Fruit fly (Drosophila melanogaster) whole organism, embryonic: ENCODE data around the gene Hnf4.

ENCODE experiments used
- Aef1 ChIP-seq: fragments of 200-800 bp; sonication (Bioruptor generic); IDR thresholded peaks from 3 replicates; pipeline ENCODE4 v1.3.6; 2022; ENCODE audit warnings: missing biosample characterization, missing genetic modification characterization
- Antp ChIP-seq: fragments of 200-800 bp; sonication (Bioruptor generic); optimal IDR thresholded peaks from 3 replicates; lab custom pipeline; 2016; ENCODE audit warnings: missing biosample characterization, missing genetic modification characterization
- CG10147 ChIP-seq: fragments of 200-800 bp; sonication (Bioruptor generic); optimal IDR thresholded peaks from 2 replicates; lab custom pipeline; 2019; ENCODE audit warnings: missing biosample characterization, mild to moderate bottlenecking, missing genetic modification characterization, moderate library complexity
- CG11456 ChIP-seq: fragments of 200-800 bp; sonication (Bioruptor generic); IDR thresholded peaks from 3 replicates; pipeline ENCODE4 v1.3.6; 2022; ENCODE audit warnings: missing biosample characterization, missing genetic modification characterization
- CG12942 ChIP-seq: fragments of 200-800 bp; sonication (Bioruptor generic); optimal IDR thresholded peaks from 3 replicates; lab custom pipeline; 2016; ENCODE audit warnings: missing biosample characterization, missing genetic modification characterization
- CG14441 ChIP-seq: fragments of 200-800 bp; sonication (Bioruptor generic); IDR thresholded peaks from 2 replicates; pipeline ENCODE4 v1.3.6; 2022; ENCODE audit warnings: missing biosample characterization, missing genetic modification characterization
- CG16779 ChIP-seq: fragments of 200-800 bp; sonication (Bioruptor generic); IDR thresholded peaks from 2 replicates; pipeline ENCODE4 v1.3.6; 2022; ENCODE audit warnings: missing biosample characterization, missing genetic modification characterization
- CG17802 ChIP-seq: fragments of 200-800 bp; sonication (Bioruptor generic); optimal IDR thresholded peaks from 2 replicates; lab custom pipeline; 2018; ENCODE audit warnings: missing biosample characterization, mild to moderate bottlenecking, missing genetic modification characterization, moderate library complexity
- CG1792 ChIP-seq: fragments of 200-800 bp; sonication (Bioruptor generic); optimal IDR thresholded peaks from 2 replicates; lab custom pipeline; 2016; ENCODE audit warnings: missing biosample characterization, missing genetic modification characterization
- CG2129 ChIP-seq: fragments of 200-800 bp; sonication (Bioruptor generic); IDR thresholded peaks from 2 replicates; pipeline ENCODE4 v1.3.6; 2022; ENCODE audit warnings: missing biosample characterization, missing genetic modification characterization; ENCODE audit not compliant: partially characterized antibody
- CG32772 ChIP-seq: fragments of 200-800 bp; sonication (Bioruptor generic); IDR thresholded peaks from 2 replicates; pipeline ENCODE4 v1.3.6; 2022; ENCODE audit warnings: missing biosample characterization, missing genetic modification characterization
- CG3847 ChIP-seq: fragments of 200-800 bp; sonication (Bioruptor generic); IDR thresholded peaks from 2 replicates; pipeline ENCODE4 v1.3.6; 2022; ENCODE audit warnings: missing biosample characterization, missing genetic modification characterization
- CG4707 ChIP-seq: fragments of 200-800 bp; sonication (Bioruptor generic); optimal IDR thresholded peaks from 2 replicates; lab custom pipeline; 2018; ENCODE audit warnings: missing biosample characterization, mild to moderate bottlenecking, missing genetic modification characterization, moderate library complexity
- CG4730 ChIP-seq: fragments of 200-800 bp; sonication (Bioruptor generic); IDR thresholded peaks from 2 replicates; pipeline ENCODE4 v1.3.6; 2022; ENCODE audit warnings: missing biosample characterization, missing genetic modification characterization
- CG6175 ChIP-seq: fragments of 200-800 bp; sonication (Bioruptor generic); IDR thresholded peaks from 3 replicates; pipeline ENCODE4 v1.3.6; 2022; ENCODE audit warnings: missing biosample characterization, missing genetic modification characterization
- CG6254 ChIP-seq: fragments of 200-800 bp; sonication (Bioruptor generic); optimal IDR thresholded peaks from 3 replicates; lab custom pipeline; 2017; ENCODE audit warnings: mild to moderate bottlenecking, missing biosample characterization, missing genetic modification reagents, missing genetic modification characterization
- CG6813 ChIP-seq: fragments of 200-800 bp; sonication (Bioruptor generic); optimal IDR thresholded peaks from 2 replicates; lab custom pipeline; 2017; ENCODE audit warnings: missing biosample characterization, missing genetic modification characterization, mild to moderate bottlenecking, moderate library complexity, missing genetic modification reagents
- CG7745 ChIP-seq: fragments of 200-800 bp; sonication (Bioruptor generic); optimal IDR thresholded peaks from 2 replicates; lab custom pipeline; 2018; ENCODE audit warnings: missing biosample characterization, mild to moderate bottlenecking, missing genetic modification characterization, moderate library complexity
- CG7786 ChIP-seq: fragments of 200-800 bp; sonication (Bioruptor generic); optimal IDR thresholded peaks from 2 replicates; lab custom pipeline; 2016; ENCODE audit warnings: missing biosample characterization, missing genetic modification characterization
- CG9215 ChIP-seq: fragments of 200-800 bp; sonication (Bioruptor generic); IDR thresholded peaks from 2 replicates; pipeline ENCODE4 v1.3.6; 2022; ENCODE audit warnings: missing biosample characterization, missing genetic modification characterization
- Elba2 ChIP-seq: fragments of 200-800 bp; sonication (Bioruptor generic); optimal IDR thresholded peaks from 3 replicates; lab custom pipeline; 2016; ENCODE audit warnings: missing biosample characterization, missing genetic modification characterization
- Hand ChIP-seq: fragments of 200-800 bp; sonication (Bioruptor generic); optimal IDR thresholded peaks from 2 replicates; lab custom pipeline; 2017; ENCODE audit warnings: mild to moderate bottlenecking, missing biosample characterization, missing genetic modification reagents, missing genetic modification characterization
- Hey ChIP-seq: fragments of 200-800 bp; sonication (Bioruptor generic); optimal IDR thresholded peaks from 3 replicates; lab custom pipeline; 2018; ENCODE audit warnings: missing biosample characterization, mild to moderate bottlenecking, missing genetic modification characterization
- NFAT ChIP-seq: fragments of 200-800 bp; sonication (Bioruptor generic); IDR thresholded peaks from 2 replicates; pipeline ENCODE4 v1.3.6; 2022; ENCODE audit warnings: missing biosample characterization, missing genetic modification characterization
- Oaz ChIP-seq: fragments of 200-800 bp; sonication (Bioruptor generic); IDR thresholded peaks from 2 replicates; pipeline ENCODE4 v1.3.6; 2022; ENCODE audit warnings: missing biosample characterization, missing genetic modification characterization
- ato ChIP-seq: fragments of 200-800 bp; sonication (Bioruptor generic); IDR thresholded peaks from 2 replicates; pipeline ENCODE4 v1.3.6; 2022; ENCODE audit warnings: missing biosample characterization, missing genetic modification characterization; ENCODE audit not compliant: partially characterized antibody
- bcd ChIP-seq: fragments of 200-800 bp; sonication (Bioruptor generic); optimal IDR thresholded peaks from 2 replicates; lab custom pipeline; 2017; ENCODE audit warnings: missing biosample characterization, mild to moderate bottlenecking, missing genetic modification characterization
- cas ChIP-seq: fragments of 200-800 bp; sonication (Bioruptor generic); IDR thresholded peaks from 2 replicates; pipeline ENCODE4 v1.3.6; 2022; ENCODE audit warnings: missing biosample characterization, missing genetic modification characterization
- chif ChIP-seq, 2 experiments: fragments of 200-800 bp; sonication (Bioruptor generic); optimal IDR thresholded peaks; 3 replicates each; lab custom pipeline; 2016; ENCODE audit warnings: missing biosample characterization in 2 of 2, missing genetic modification characterization in 2 of 2
- crol ChIP-seq: fragments of 200-800 bp; sonication (Bioruptor generic); IDR thresholded peaks from 2 replicates; pipeline ENCODE4 v1.3.6; 2022; ENCODE audit warnings: missing biosample characterization, missing genetic modification characterization
- dimm ChIP-seq: fragments of 200-800 bp; sonication (Bioruptor generic); IDR thresholded peaks from 2 replicates; pipeline ENCODE4 v1.3.6; 2022; ENCODE audit warnings: missing biosample characterization, missing genetic modification characterization
- disco-r ChIP-seq: fragments of 200-800 bp; sonication (Bioruptor generic); optimal IDR thresholded peaks from 2 replicates; lab custom pipeline; 2016; ENCODE audit warnings: missing biosample characterization, missing genetic modification characterization
- dm ChIP-seq: fragments of 200-800 bp; sonication (Bioruptor generic); optimal IDR thresholded peaks from 3 replicates; lab custom pipeline; 2016; ENCODE audit warnings: missing biosample characterization, missing genetic modification characterization
- dysf ChIP-seq: fragments of 200-800 bp; sonication (Bioruptor generic); IDR thresholded peaks from 3 replicates; pipeline ENCODE4 v1.3.6; 2022; ENCODE audit warnings: missing biosample characterization, missing genetic modification characterization
- ems ChIP-seq: fragments of 200-800 bp; sonication (Bioruptor generic); optimal IDR thresholded peaks from 3 replicates; lab custom pipeline; 2016; ENCODE audit warnings: missing biosample characterization, missing genetic modification characterization
- fd64A ChIP-seq: fragments of 200-800 bp; sonication (Bioruptor generic); optimal IDR thresholded peaks from 3 replicates; lab custom pipeline; 2018; ENCODE audit warnings: missing biosample characterization, mild to moderate bottlenecking, missing genetic modification characterization
- her ChIP-seq: fragments of 200-800 bp; sonication (Bioruptor generic); optimal IDR thresholded peaks from 2 replicates; lab custom pipeline; 2016; ENCODE audit warnings: missing biosample characterization, missing genetic modification characterization
- ken ChIP-seq: fragments of 200-800 bp; sonication (Bioruptor generic); IDR thresholded peaks from 3 replicates; pipeline ENCODE4 v1.3.6; 2022; ENCODE audit warnings: missing biosample characterization, missing genetic modification characterization
- lab ChIP-seq: fragments of 200-800 bp; sonication (Bioruptor generic); optimal IDR thresholded peaks from 3 replicates; lab custom pipeline; 2017; ENCODE audit warnings: missing biosample characterization, missing genetic modification characterization, mild to moderate bottlenecking, moderate library complexity, missing genetic modification reagents
- mam ChIP-seq: fragments of 200-800 bp; sonication (Bioruptor generic); optimal IDR thresholded peaks from 3 replicates; lab custom pipeline; 2016; ENCODE audit warnings: missing biosample characterization, missing genetic modification characterization
- pb ChIP-seq: fragments of 200-800 bp; sonication (Bioruptor generic); optimal IDR thresholded peaks from 3 replicates; lab custom pipeline; 2016; ENCODE audit warnings: missing biosample characterization, missing genetic modification characterization
- peb ChIP-seq: fragments of 200-800 bp; sonication (Bioruptor generic); IDR thresholded peaks from 2 replicates; pipeline ENCODE4 v1.3.6; 2022; ENCODE audit warnings: missing biosample characterization, missing genetic modification characterization
- pita ChIP-seq: fragments of 200-800 bp; sonication (Bioruptor generic); optimal IDR thresholded peaks from 2 replicates; lab custom pipeline; 2017; ENCODE audit warnings: missing biosample characterization, mild to moderate bottlenecking, missing genetic modification characterization
- pros ChIP-seq: fragments of 200-800 bp; sonication (Bioruptor generic); optimal IDR thresholded peaks from 3 replicates; lab custom pipeline; 2019; ENCODE audit warnings: missing biosample characterization, mild to moderate bottlenecking, missing genetic modification characterization, moderate library complexity
- ssp ChIP-seq: fragments of 200-800 bp; sonication (Bioruptor generic); IDR thresholded peaks from 2 replicates; pipeline ENCODE4 v1.3.6; 2022; ENCODE audit warnings: missing biosample characterization, missing genetic modification characterization
- tgo ChIP-seq: fragments of 200-800 bp; sonication (Bioruptor generic); IDR thresholded peaks from 3 replicates; pipeline ENCODE4 v1.3.6; 2022; ENCODE audit warnings: missing biosample characterization, missing genetic modification characterization
- tio ChIP-seq: fragments of 200-800 bp; sonication (Bioruptor generic); optimal IDR thresholded peaks from 2 replicates; lab custom pipeline; 2017; ENCODE audit warnings: missing biosample characterization, missing genetic modification characterization, inconsistent platforms
- tna ChIP-seq: fragments of 200-800 bp; sonication (Bioruptor generic); IDR thresholded peaks from 2 replicates; pipeline ENCODE4 v1.3.6; 2022; ENCODE audit warnings: missing biosample characterization, missing genetic modification characterization; ENCODE audit not compliant: partially characterized antibody
- yki ChIP-seq: fragments of >200 bp; optimal IDR thresholded peaks from 3 replicates; lab custom pipeline; 2018
- zfh1 ChIP-seq: fragments of 200-800 bp; sonication (Bioruptor generic); IDR thresholded peaks from 3 replicates; pipeline ENCODE4 v1.3.6; 2022; ENCODE audit warnings: missing biosample characterization, missing genetic modification characterization

Gene Hnf4

DNA sequence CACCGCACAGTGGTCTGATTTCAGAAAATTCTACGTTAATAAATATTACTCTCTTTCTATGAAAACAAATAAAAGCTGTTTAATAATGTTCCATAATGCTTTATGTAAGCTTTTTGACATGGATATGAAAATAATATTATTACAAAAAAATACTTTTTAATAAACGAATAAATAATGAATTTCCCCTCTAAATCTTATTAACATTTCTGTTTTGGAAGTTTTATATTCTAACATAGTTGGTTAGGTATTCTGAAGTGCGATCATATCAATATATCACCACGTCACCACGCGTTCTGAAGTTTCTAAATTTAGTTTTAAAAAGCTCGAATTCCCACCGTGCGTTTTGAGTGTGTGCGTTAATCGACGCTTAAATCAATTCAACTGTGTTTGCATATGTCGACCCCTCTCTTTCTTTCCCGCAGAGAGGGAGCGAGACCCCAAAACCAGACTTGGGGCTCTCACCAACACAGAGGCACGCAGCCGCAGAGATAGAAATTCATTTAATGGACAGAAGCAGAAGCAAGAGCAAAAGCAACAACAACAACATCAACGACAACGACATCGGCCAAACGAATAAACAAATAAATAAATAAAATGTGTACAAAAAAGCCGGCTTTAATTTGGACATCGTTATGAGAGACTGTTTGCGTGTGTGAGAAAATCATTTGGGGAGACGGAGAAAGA lies 18.0 kb downstream of the Hnf4 start (continued):
- TF ChIP-seq CG11456: peak; percentile 31; the same call in 1 of the 3 replicates
- 0 out of 3 replicates have a peak, but pooled peaks have one; percentile 18 for TF ChIP-seq CG6175 (GFP tag; lab: Robert Waterston, UW)
- TF ChIP-seq dimm (GFP tag; lab: Robert Waterston, UW): no peak
- peak; percentile 43 for TF ChIP-seq her (GFP tag; lab: Kevin White, UChicago)
- no peak for TF ChIP-seq Elba2 (GFP tag; lab: Kevin White, UChicago)
- TF ChIP-seq CG7786 (GFP tag; lab: Kevin White, UChicago): peak; percentile 26
- peak; percentile 90 for TF ChIP-seq tio
- peak; percentile 68 for TF ChIP-seq CG32772 (GFP tag; lab: Robert Waterston, UW)
- peak; percentile 60 for TF ChIP-seq zfh1 (GFP tag; lab: Robert Waterston, UW)
- TF ChIP-seq disco-r (GFP tag; lab: Kevin White, UChicago): no peak
- TF ChIP-seq pita (GFP tag; lab: Kevin White, UChicago): no peak
- TF ChIP-seq CG1792 (GFP tag; lab: Kevin White, UChicago): no peak
- TF ChIP-seq cas (GFP tag; lab: Robert Waterston, UW): no peak
- peak; percentile 56 for TF ChIP-seq CG4730 (GFP tag; lab: Robert Waterston, UW)
- no peak for TF ChIP-seq CG17802 (tag; lab: Kevin White, UChicago)
- peak; percentile 57 for TF ChIP-seq fd64A (GFP tag; lab: Kevin White, UChicago)
- peak; percentile 31 for TF ChIP-seq Antp (GFP tag; lab: Kevin White, UChicago)
- TF ChIP-seq pros: peak; percentile 41
- TF ChIP-seq CG6254: peak; percentile 79
- TF ChIP-seq NFAT (GFP tag; lab: Robert Waterston, UW): peak; percentile 46; the same call in 1 of the 2 replicates
- TF ChIP-seq tgo (GFP tag; lab: Robert Waterston, UW): peak; percentile 72; the same call in 2 of the 3 replicates
- TF ChIP-seq ems (GFP tag; lab: Kevin White, UChicago): peak; percentile 47
- TF ChIP-seq dm (GFP tag; lab: Kevin White, UChicago): no peak
- no peak for TF ChIP-seq yki (lab: Kevin White, UChicago)
- TF ChIP-seq Oaz (GFP tag; lab: Robert Waterston, UW): peak; percentile 55; the same call in 1 of the 2 replicates
- TF ChIP-seq CG9215 (GFP tag; lab: Robert Waterston, UW): peak; percentile 74
- TF ChIP-seq mam (GFP tag; lab: Kevin White, UChicago): peak; percentile 55
- TF ChIP-seq Hey (tag; lab: Kevin White, UChicago): no peak
- TF ChIP-seq crol (GFP tag; lab: Robert Waterston, UW): no peak
- peak; percentile 82 for TF ChIP-seq CG6813 (GFP tag; lab: Kevin White, UChicago)
- TF ChIP-seq dysf: peak; percentile 84
- peak; percentile 0 for TF ChIP-seq CG7745 (tag; lab: Kevin White, UChicago)
- TF ChIP-seq CG10147 (GFP tag; lab: Kevin White, UChicago): peak; percentile 89
- peak; percentile 73 for TF ChIP-seq Hand (GFP tag; lab: Kevin White, UChicago)
- peak; percentile 23; the same call in 1 of the 3 replicates for TF ChIP-seq ken (GFP tag; lab: Robert Waterston, UW)
- peak; percentile 59; the same call in 1 of the 2 replicates for TF ChIP-seq ssp (GFP tag; lab: Robert Waterston, UW)
- peak; percentile 4 for TF ChIP-seq peb
- TF ChIP-seq CG3847: peak; percentile 72
- TF ChIP-seq tna (GFP tag; lab: Robert Waterston, UW): no peak
- peak; percentile 78 for TF ChIP-seq lab (GFP tag; lab: Kevin White, UChicago)
- TF ChIP-seq bcd (GFP tag; lab: Kevin White, UChicago): peak; percentile 88
- TF ChIP-seq ato (GFP tag; lab: Robert Waterston, UW): no peak
- peak; percentile 49; the same call in 2 of the 3 replicates for TF ChIP-seq Aef1
- TF ChIP-seq chif (GFP tag; optimal IDR thresholded peaks at IDR 0.05; lab: Kevin White, UChicago): peak; percentile 57 to 60
- TF ChIP-seq CG4707 (GFP tag; lab: Kevin White, UChicago): peak; percentile 76
- TF ChIP-seq pb (GFP tag; lab: Kevin White, UChicago): peak; percentile 66
- peak; percentile 73 for TF ChIP-seq CG12942
- 0 out of 2 replicates have a peak, but pooled peaks have one; percentile 63 for TF ChIP-seq CG14441
- TF ChIP-seq CG16779: no peak
- no peak for TF ChIP-seq CG2129
